Worm (Caenorhabditis elegans) whole organism, L4 larva: ENCODE data around the gene srg-40.

ENCODE experiments used
- F10B5.3 ChIP-seq: sonication (generic microtip); optimal IDR thresholded peaks from 2 replicates; lab custom pipeline; 2016; ENCODE audit warnings: mild to moderate bottlenecking, missing genetic modification characterization, missing compliant biosample characterization
- F44E2.7 ChIP-seq: fragments of 200-800 bp; sonication (Bioruptor generic); IDR thresholded peaks from 2 replicates; pipeline ENCODE4 v2.1.2; 2022; ENCODE audit warnings: missing genetic modification characterization, missing compliant biosample characterization
- ZK546.5 ChIP-seq, 2 experiments: sonication (generic microtip); optimal IDR thresholded peaks; 2 replicates each; lab custom pipeline; 2017; ENCODE audit warnings: missing biosample characterization in 2 of 2, missing genetic modification characterization in 2 of 2
- jun-1 ChIP-seq: fragments of 150-350 bp; optimal IDR thresholded peaks from 2 replicates; lab custom pipeline; 2014; ENCODE audit warnings: missing biosample characterization, missing genetic modification reagents, missing genetic modification characterization
- lin-15B ChIP-seq: fragments of 150-350 bp; sonication (generic microtip); optimal IDR thresholded peaks from 3 replicates; lab custom pipeline; 2014; ENCODE audit warnings: missing biosample characterization, missing genetic modification characterization
- mxl-2 ChIP-seq: fragments of 200-800 bp; sonication (Bioruptor generic); conservative IDR thresholded peaks from 2 replicates; pipeline ENCODE4 v1.3.6; 2022; ENCODE audit warnings: missing genetic modification reagents, missing genetic modification characterization, missing compliant biosample characterization
- zag-1 ChIP-seq: fragments of 150-350 bp; optimal IDR thresholded peaks from 2 replicates; lab custom pipeline; 2014; ENCODE audit warnings: missing biosample characterization, missing genetic modification characterization
- zfp-2 ChIP-seq: sonication (generic microtip); optimal IDR thresholded peaks from 2 replicates; lab custom pipeline; 2016; ENCODE audit warnings: mild to moderate bottlenecking, missing genetic modification characterization, missing compliant biosample characterization
- ztf-11 ChIP-seq: fragments of 150-350 bp; optimal IDR thresholded peaks from 2 replicates; lab custom pipeline; 2014; ENCODE audit warnings: missing biosample characterization, missing genetic modification characterization

ce11 chrV:11133516-11133915 is 30.9 kb downstream of the srg-40 start:
- TF ChIP-seq ztf-11 (tag; lab: Kevin White, UChicago) (no peak), F10B5.3 (tag; lab: Kevin White, UChicago) (no peak), lin-15B (tag; lab: Kevin White, UChicago) (no peak), jun-1 (tag; lab: Kevin White, UChicago) (no peak), zag-1 (no peak), ZK546.5 (tag; optimal IDR thresholded peaks at IDR 0.05; lab: Kevin White, UChicago) (no peak), mxl-2 (GFP tag; lab: Robert Waterston, UW) (no peak), zfp-2 (tag; lab: Kevin White, UChicago) (no peak), F44E2.7 (no peak)
